Worm (Caenorhabditis elegans): Measurements from ENCODE around the gene ham-2.

Gene ham-2

ce11 chrX:4554385-4554784 is at the start of gene ham-2:
TSS of gene ham-2 (plus strand) at chrX:4554685.
- TF ChIP-seq pes-1 (GFP tag; IDR thresholded peaks at IDR 0.05) (no peak), ets-7 (tag; optimal IDR thresholded peaks at IDR 0.05) (no peak), hmg-4 (GFP tag; optimal IDR thresholded peaks at IDR 0.05) (no peak), ama-1 (optimal IDR thresholded peaks at IDR 0.05) (no peak), hmbx-1 (tag; optimal IDR thresholded peaks at IDR 0.05) (no peak)

DNA sequence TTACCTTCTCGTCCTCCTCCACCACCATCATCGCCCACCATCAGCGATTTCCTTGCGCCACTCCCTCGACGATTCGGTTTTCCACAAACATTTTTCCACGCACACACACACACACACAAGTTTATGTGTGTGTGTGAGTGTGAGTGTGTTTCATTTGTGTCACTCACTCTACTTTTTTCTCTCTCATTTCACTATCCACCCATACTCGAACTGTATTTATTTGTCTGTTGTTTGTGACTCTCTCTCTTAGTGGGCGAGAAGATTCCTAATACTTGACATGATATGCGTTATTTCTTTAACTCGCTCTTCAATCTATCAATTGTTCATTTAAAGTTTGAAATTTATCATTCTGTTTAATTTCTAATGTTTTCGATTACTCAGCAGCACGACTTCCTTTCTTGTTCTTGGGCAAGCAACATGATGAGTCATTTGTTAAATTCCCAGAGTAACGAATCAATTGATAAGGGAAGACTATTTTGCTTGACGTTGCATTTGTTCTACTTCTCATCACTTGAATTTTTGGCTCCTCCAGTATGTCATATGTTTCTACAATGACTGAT is 47.3 kb upstream of the ham-2 start:
- TF ChIP-seq tbx-37 (GFP tag; conservative IDR thresholded peaks at IDR 0.05) (no peak), scrt-1 (GFP tag; IDR thresholded peaks at IDR 0.05) (no peak), aly-1 (tag; optimal IDR thresholded peaks at IDR 0.05) (no peak), ceh-13 (GFP tag; optimal IDR thresholded peaks at IDR 0.05) (no peak), ama-1 (optimal IDR thresholded peaks at IDR 0.05) (no peak), tra-4 (tag; optimal IDR thresholded peaks at IDR 0.05) (no peak), sea-1 (GFP tag; conservative IDR thresholded peaks at IDR 0.05) (no peak), hmg-4 (GFP tag; optimal IDR thresholded peaks at IDR 0.05) (no peak), hnd-1 (tag; optimal IDR thresholded peaks at IDR 0.05) (no peak), F13C5.2 (tag; optimal IDR thresholded peaks at IDR 0.05) (no peak)

DNA sequence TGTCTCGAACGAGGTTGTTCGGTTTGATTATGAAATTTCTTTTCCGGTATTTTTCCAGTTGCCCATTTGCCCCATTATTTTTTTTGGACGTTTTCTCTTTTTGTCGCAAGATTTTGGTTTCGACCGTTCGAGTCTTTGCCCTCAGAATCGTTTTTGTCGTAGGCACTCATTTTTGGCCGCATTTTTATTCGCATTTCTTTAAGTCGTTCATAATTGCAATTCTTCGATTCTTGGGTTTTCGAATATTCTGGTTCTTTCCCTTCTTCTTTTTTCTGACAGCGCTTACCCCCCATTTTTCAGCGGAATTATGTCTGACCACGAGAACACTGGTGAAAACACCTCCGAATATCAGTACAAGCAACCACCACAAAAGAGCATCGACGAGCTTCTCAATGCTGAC is 46.3 kb upstream of the ham-2 start, which contains the start of gene rhi-1:
rhi-1 (plus strand) TSS at position 301 of the 400 bp plus-strand sequence.
- no peak for TF ChIP-seq ceh-36 (tag; optimal IDR thresholded peaks at IDR 0.05)
- no peak for TF ChIP-seq ceh-13 (GFP tag; optimal IDR thresholded peaks at IDR 0.05)

- TF ChIP-seq pes-1 (GFP tag; IDR thresholded peaks at IDR 0.05) (0 out of 2 replicates have a peak, but pooled peaks have one; percentile 10), sea-1 (GFP tag; conservative IDR thresholded peaks at IDR 0.05) (0 out of 2 replicates have a peak, but pooled peaks have one; percentile 47), ceh-36 (tag; optimal IDR thresholded peaks at IDR 0.05) (no peak), ceh-13 (GFP tag; optimal IDR thresholded peaks at IDR 0.05) (no peak), hmbx-1 (tag; optimal IDR thresholded peaks at IDR 0.05) (no peak), hmg-4 (GFP tag; optimal IDR thresholded peaks at IDR 0.05) (peak; percentile 66), scrt-1 (GFP tag; IDR thresholded peaks at IDR 0.05) (no peak)
These were observed 40.8 kb upstream of the ham-2 start, which contains the start of gene spr-3 for ce11 chrX:4513657-4514143. TSS of gene spr-3 (plus strand) at chrX:4514093.

- no peak for TF ChIP-seq hmg-4 (GFP tag; optimal IDR thresholded peaks at IDR 0.05)
These were observed 37.7 kb upstream of the ham-2 start for ce11 chrX:4516758-4517157.

DNA sequence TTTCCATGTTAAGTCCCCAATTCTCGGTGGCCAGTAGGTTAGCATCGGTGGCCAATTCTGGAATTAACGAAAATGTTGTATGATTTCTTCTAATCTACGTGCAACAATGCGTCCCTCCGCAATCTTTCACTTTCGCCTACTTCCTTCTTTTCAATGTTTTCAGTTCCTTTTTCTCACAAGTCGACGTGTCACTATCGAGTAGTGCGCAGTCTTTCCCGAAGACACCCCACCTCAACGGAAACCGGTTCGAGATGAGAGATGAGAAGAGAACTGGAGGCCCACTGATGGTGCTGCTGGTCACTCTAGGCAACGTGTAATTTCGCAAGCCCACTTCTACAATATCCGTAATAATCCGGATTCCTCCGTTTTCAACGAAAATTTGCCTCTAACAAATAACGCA is 34.5 kb upstream of the ham-2 start:
- TF ChIP-seq scrt-1 (GFP tag; IDR thresholded peaks at IDR 0.05): no peak
- no peak for TF ChIP-seq tbx-11 (GFP tag; IDR thresholded peaks at IDR 0.05)
- no peak for TF ChIP-seq hmg-4 (GFP tag; optimal IDR thresholded peaks at IDR 0.05)
- TF ChIP-seq ceh-13 (GFP tag; optimal IDR thresholded peaks at IDR 0.05): no peak
- no peak for TF ChIP-seq tra-4 (tag; optimal IDR thresholded peaks at IDR 0.05)
- no peak for TF ChIP-seq ama-1 (optimal IDR thresholded peaks at IDR 0.05)
- TF ChIP-seq aly-1 (tag; optimal IDR thresholded peaks at IDR 0.05): no peak
- TF ChIP-seq B0310.2 (tag; optimal IDR thresholded peaks at IDR 0.05): no peak
- no peak for TF ChIP-seq F13C5.2 (tag; optimal IDR thresholded peaks at IDR 0.05)
- TF ChIP-seq ceh-36 (tag; optimal IDR thresholded peaks at IDR 0.05): no peak
- TF ChIP-seq ets-7 (tag; optimal IDR thresholded peaks at IDR 0.05): no peak
- no peak for TF ChIP-seq hnd-1 (tag; optimal IDR thresholded peaks at IDR 0.05)
- no peak for TF ChIP-seq sea-1 (GFP tag; conservative IDR thresholded peaks at IDR 0.05)
- TF ChIP-seq flt-1 (GFP tag; IDR thresholded peaks at IDR 0.05): no peak
- no peak for TF ChIP-seq hmbx-1 (tag; optimal IDR thresholded peaks at IDR 0.05)
- TF ChIP-seq pes-1 (GFP tag; IDR thresholded peaks at IDR 0.05): no peak
- no peak for TF ChIP-seq tbx-37 (GFP tag; conservative IDR thresholded peaks at IDR 0.05)

DNA sequence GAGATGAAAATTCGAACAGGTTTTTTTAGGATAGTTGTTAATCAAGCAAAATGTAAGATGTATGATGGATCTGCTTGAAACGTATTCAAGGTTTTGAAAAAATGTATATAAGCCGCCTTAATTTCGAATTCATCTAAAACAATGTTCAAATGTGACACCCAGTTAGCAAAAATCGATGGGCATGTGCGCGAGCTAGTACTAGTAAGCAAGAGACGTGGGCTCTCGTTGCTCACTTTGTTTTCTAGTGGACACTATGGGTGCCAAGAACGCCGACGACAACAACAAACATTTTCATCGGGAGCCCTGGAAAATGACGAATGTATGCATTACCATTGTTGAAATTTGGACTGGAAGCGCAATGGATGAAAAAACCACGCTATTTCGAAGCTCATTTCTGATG is 33.3 kb upstream of the ham-2 start:
- TF ChIP-seq tbx-11 (GFP tag; IDR thresholded peaks at IDR 0.05) (no peak), flt-1 (GFP tag; IDR thresholded peaks at IDR 0.05) (no peak), pes-1 (GFP tag; IDR thresholded peaks at IDR 0.05) (no peak), tbx-37 (GFP tag; conservative IDR thresholded peaks at IDR 0.05) (no peak), hmg-4 (GFP tag; optimal IDR thresholded peaks at IDR 0.05) (no peak), ets-7 (tag; optimal IDR thresholded peaks at IDR 0.05) (no peak), hnd-1 (tag; optimal IDR thresholded peaks at IDR 0.05) (no peak), sea-1 (GFP tag; conservative IDR thresholded peaks at IDR 0.05) (no peak), tra-4 (tag; optimal IDR thresholded peaks at IDR 0.05) (no peak), scrt-1 (GFP tag; IDR thresholded peaks at IDR 0.05) (no peak), F13C5.2 (tag; optimal IDR thresholded peaks at IDR 0.05) (no peak), hmbx-1 (tag; optimal IDR thresholded peaks at IDR 0.05) (no peak), B0310.2 (tag; optimal IDR thresholded peaks at IDR 0.05) (no peak)

DNA sequence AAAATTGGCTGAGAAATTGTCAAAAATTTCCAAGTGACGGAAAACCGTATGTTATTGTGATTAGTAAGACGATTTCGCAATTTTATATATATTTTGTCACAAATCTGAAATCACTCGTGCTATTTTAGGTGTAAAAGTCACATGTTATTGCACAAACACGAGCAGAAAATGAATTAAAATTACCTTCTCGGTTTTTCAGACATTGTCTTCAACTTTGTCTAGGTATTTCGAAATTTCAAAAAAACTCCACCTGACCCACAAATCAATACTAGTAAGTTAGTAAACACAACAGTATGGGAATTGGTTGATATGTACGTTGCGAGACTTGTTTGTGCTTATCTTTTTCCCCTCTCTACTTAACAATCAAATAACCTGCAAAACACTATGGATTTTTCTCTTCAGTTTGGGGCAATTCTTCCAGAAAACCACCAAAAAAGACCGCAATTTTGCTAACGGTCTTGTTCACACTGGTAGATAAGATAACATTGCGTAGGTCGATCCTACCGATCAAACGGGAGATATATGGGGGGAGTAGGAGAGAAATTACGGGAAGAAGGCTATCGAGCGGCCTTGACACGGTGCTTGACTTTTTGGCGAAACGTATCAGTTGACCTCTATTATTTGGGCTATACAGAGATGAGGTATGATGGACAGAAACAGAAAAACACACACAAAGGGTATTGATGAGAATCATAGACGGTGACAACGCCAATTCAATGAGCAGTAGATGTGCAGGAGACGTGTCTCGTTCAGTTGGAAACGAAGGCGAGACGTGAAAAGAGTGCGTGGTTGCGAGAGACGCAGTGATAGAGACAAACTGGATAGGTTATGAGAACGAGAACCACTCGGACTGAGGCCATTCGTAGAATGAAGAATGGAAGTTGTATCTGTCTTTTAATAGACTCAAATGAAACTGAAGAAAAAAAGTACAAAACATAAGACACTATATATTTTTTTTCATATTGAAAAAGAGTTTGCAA is 32.4 kb upstream of the ham-2 start, which contains the start of gene C07A12.7:
C07A12.7 (minus strand) TSS at position 308 of the 980 bp plus-strand sequence.
- no peak for TF ChIP-seq flt-1 (GFP tag; IDR thresholded peaks at IDR 0.05)
- TF ChIP-seq tra-4 (tag; optimal IDR thresholded peaks at IDR 0.05): no peak
- 0 out of 2 replicates have a peak, but pooled peaks have one; percentile 39 for TF ChIP-seq tbx-11 (GFP tag; IDR thresholded peaks at IDR 0.05)
- TF ChIP-seq hmg-4 (GFP tag; optimal IDR thresholded peaks at IDR 0.05): peak; percentile 32

Data from whole organism, early embryonic.